Worm (Caenorhabditis elegans) whole organism, L2 larva: ENCODE results near the gene nhr-162.

Source experiments
- C34F6.9 ChIP-seq: fragments of 150-350 bp; optimal IDR thresholded peaks from 2 replicates; lab custom pipeline; 2014; ENCODE audit warnings: missing biosample characterization, missing genetic modification characterization
- F13H6.1 ChIP-seq: sonication (generic microtip); optimal IDR thresholded peaks from 2 replicates; lab custom pipeline; 2016; ENCODE audit warnings: missing genetic modification characterization, missing compliant biosample characterization
- R02D3.7 ChIP-seq: fragments of 150-350 bp; optimal IDR thresholded peaks from 2 replicates; lab custom pipeline; 2014; ENCODE audit warnings: missing biosample characterization, missing genetic modification characterization
- Y55F3AM.14 ChIP-seq: fragments of 200-800 bp; sonication (Bioruptor generic); optimal IDR thresholded peaks from 2 replicates; lab custom pipeline; 2018; ENCODE audit warnings: mild to moderate bottlenecking, missing genetic modification characterization, missing compliant biosample characterization
- ZK546.5 ChIP-seq: sonication (generic microtip); optimal IDR thresholded peaks from 2 replicates; lab custom pipeline; 2017; ENCODE audit warnings: missing biosample characterization, missing genetic modification characterization
- alr-1 ChIP-seq: fragments of 150-350 bp; optimal IDR thresholded peaks from 2 replicates; lab custom pipeline; 2014; ENCODE audit warnings: missing biosample characterization, missing genetic modification characterization
- aly-2 ChIP-seq: fragments of 150-350 bp; optimal IDR thresholded peaks from 2 replicates; lab custom pipeline; 2014; ENCODE audit warnings: missing biosample characterization, missing genetic modification characterization
- ama-1 ChIP-seq: fragments of 150-350 bp; optimal IDR thresholded peaks from 2 replicates; lab custom pipeline; 2018; ENCODE audit warnings: inconsistent platforms
- blmp-1 ChIP-seq: sonication (generic microtip); optimal IDR thresholded peaks from 2 replicates; lab custom pipeline; 2017; ENCODE audit warnings: missing genetic modification characterization, mild to moderate bottlenecking, missing compliant biosample characterization, antibody characterized with exemption, moderate library complexity; ENCODE audit not compliant: insufficient read depth
- ceh-16 ChIP-seq: fragments of 150-350 bp; optimal IDR thresholded peaks from 2 replicates; lab custom pipeline; 2014; ENCODE audit warnings: missing biosample characterization, missing genetic modification characterization
- ceh-82 ChIP-seq: fragments of 150-350 bp; optimal IDR thresholded peaks from 2 replicates; lab custom pipeline; 2014; ENCODE audit warnings: missing biosample characterization, missing genetic modification characterization
- crh-2 ChIP-seq: sonication (generic microtip); optimal IDR thresholded peaks from 2 replicates; lab custom pipeline; 2017; ENCODE audit warnings: missing biosample characterization, missing genetic modification characterization
- dmd-4 ChIP-seq: sonication (generic microtip); optimal IDR thresholded peaks from 2 replicates; lab custom pipeline; 2017; ENCODE audit warnings: missing biosample characterization, missing genetic modification characterization
- egl-27 ChIP-seq: sonication (generic microtip); optimal IDR thresholded peaks from 3 replicates; lab custom pipeline; 2017; ENCODE audit warnings: missing biosample characterization, missing genetic modification reagents, missing genetic modification characterization
- elt-1 ChIP-seq: fragments of 150-350 bp; optimal IDR thresholded peaks from 2 replicates; lab custom pipeline; 2014; ENCODE audit warnings: missing biosample characterization, missing genetic modification characterization
- elt-3 ChIP-seq: sonication (generic microtip); optimal IDR thresholded peaks from 2 replicates; lab custom pipeline; 2017; ENCODE audit warnings: missing biosample characterization, missing genetic modification characterization
- fos-1 ChIP-seq: fragments of 150-350 bp; optimal IDR thresholded peaks from 2 replicates; lab custom pipeline; 2014; ENCODE audit warnings: missing biosample characterization, missing genetic modification characterization
- gmeb-1 ChIP-seq: fragments of 150-350 bp; optimal IDR thresholded peaks from 2 replicates; lab custom pipeline; 2014; ENCODE audit warnings: missing biosample characterization, missing genetic modification characterization
- lin-11 ChIP-seq: fragments of 150-350 bp; sonication (generic microtip); optimal IDR thresholded peaks from 2 replicates; lab custom pipeline; 2014; ENCODE audit warnings: missing biosample characterization, missing genetic modification characterization, inconsistent platforms, mixed read lengths
- lin-13 ChIP-seq: fragments of 150-350 bp; optimal IDR thresholded peaks from 2 replicates; lab custom pipeline; 2014; ENCODE audit warnings: missing biosample characterization, missing genetic modification reagents, missing genetic modification characterization
- lin-39 ChIP-seq: fragments of 150-350 bp; optimal IDR thresholded peaks from 2 replicates; lab custom pipeline; 2014; ENCODE audit warnings: missing biosample characterization, missing genetic modification reagents, missing genetic modification characterization
- lsy-2 ChIP-seq, 2 experiments: fragments of 150-350 bp in 1 of 2; sonication (generic microtip) in 1 of 2; optimal IDR thresholded peaks; 2 replicates each; lab custom pipeline; 2014 to 2017; ENCODE audit warnings: missing biosample characterization in 2 of 2, missing genetic modification characterization in 2 of 2
- mab-5 ChIP-seq: fragments of 150-350 bp; optimal IDR thresholded peaks from 2 replicates; lab custom pipeline; 2014; ENCODE audit warnings: missing biosample characterization, missing genetic modification characterization
- mbf-1 ChIP-seq: sonication (generic microtip); optimal IDR thresholded peaks from 2 replicates; lab custom pipeline; 2017; ENCODE audit warnings: missing biosample characterization, missing genetic modification characterization
- mdl-1 ChIP-seq, 2 experiments: fragments of 150-350 bp in 1 of 2; sonication (generic microtip) in 1 of 2; optimal IDR thresholded peaks; 2 replicates each; lab custom pipeline; 2017; ENCODE audit warnings: missing biosample characterization in 2 of 2, missing genetic modification characterization in 2 of 2
- nhr-10 ChIP-seq: sonication (generic microtip); optimal IDR thresholded peaks from 2 replicates; lab custom pipeline; 2017; ENCODE audit warnings: missing biosample characterization, missing genetic modification characterization
- nhr-11 ChIP-seq: fragments of 150-350 bp; optimal IDR thresholded peaks from 2 replicates; lab custom pipeline; 2014; ENCODE audit warnings: missing biosample characterization, missing genetic modification characterization
- nhr-12 ChIP-seq: fragments of 150-350 bp; optimal IDR thresholded peaks from 2 replicates; lab custom pipeline; 2014; ENCODE audit warnings: missing biosample characterization, missing genetic modification characterization
- nhr-129 ChIP-seq: fragments of 150-350 bp; optimal IDR thresholded peaks from 2 replicates; lab custom pipeline; 2014; ENCODE audit warnings: missing biosample characterization, missing genetic modification characterization
- nhr-21 ChIP-seq: fragments of 150-350 bp; optimal IDR thresholded peaks from 2 replicates; lab custom pipeline; 2014; ENCODE audit warnings: missing biosample characterization, missing genetic modification characterization
- nhr-23 ChIP-seq: fragments of 150-350 bp; optimal IDR thresholded peaks from 2 replicates; lab custom pipeline; 2014; ENCODE audit warnings: missing biosample characterization, missing genetic modification reagents, missing genetic modification characterization
- nhr-237 ChIP-seq: fragments of 150-350 bp; optimal IDR thresholded peaks from 2 replicates; lab custom pipeline; 2014; ENCODE audit warnings: missing biosample characterization, missing genetic modification characterization
- nhr-25 ChIP-seq: fragments of 150-350 bp; sonication (generic microtip); optimal IDR thresholded peaks from 3 replicates; lab custom pipeline; 2014; ENCODE audit warnings: missing biosample characterization, missing genetic modification characterization
- nhr-6 ChIP-seq: fragments of 150-350 bp; optimal IDR thresholded peaks from 2 replicates; lab custom pipeline; 2014; ENCODE audit warnings: missing biosample characterization, missing genetic modification characterization
- nhr-77 ChIP-seq: fragments of 150-350 bp; optimal IDR thresholded peaks from 2 replicates; lab custom pipeline; 2014; ENCODE audit warnings: missing biosample characterization, missing genetic modification characterization
- peb-1 ChIP-seq: fragments of 150-350 bp; optimal IDR thresholded peaks from 2 replicates; lab custom pipeline; 2014; ENCODE audit warnings: missing biosample characterization, missing genetic modification characterization
- sem-4 ChIP-seq: fragments of 150-350 bp; optimal IDR thresholded peaks from 2 replicates; lab custom pipeline; 2014; ENCODE audit warnings: missing biosample characterization, missing genetic modification reagents, missing genetic modification characterization
- skn-1 ChIP-seq: sonication (generic microtip); optimal IDR thresholded peaks from 2 replicates; lab custom pipeline; 2017; ENCODE audit warnings: missing biosample characterization, missing genetic modification characterization
- sma-3 ChIP-seq: sonication (generic microtip); optimal IDR thresholded peaks from 2 replicates; lab custom pipeline; 2016; ENCODE audit warnings: missing genetic modification reagents, missing genetic modification characterization, missing compliant biosample characterization
- sma-9 ChIP-seq, 2 experiments: fragments of 150-350 bp in 1 of 2; sonication (generic microtip) in 1 of 2; optimal IDR thresholded peaks; 2 replicates each; lab custom pipeline; 2014 to 2016; ENCODE audit warnings: missing genetic modification characterization in 2 of 2, mild to moderate bottlenecking in 1 of 2, missing biosample characterization in 1 of 2, missing compliant biosample characterization in 1 of 2, missing genetic modification reagents in 1 of 2, moderate library complexity in 1 of 2
- snpc-4 ChIP-seq: fragments of 150-350 bp; optimal IDR thresholded peaks from 2 replicates; lab custom pipeline; 2014; ENCODE audit warnings: missing biosample characterization, missing genetic modification characterization
- unc-39 ChIP-seq: fragments of 150-350 bp; optimal IDR thresholded peaks from 2 replicates; lab custom pipeline; 2014; ENCODE audit warnings: missing biosample characterization, missing genetic modification characterization
- unc-55 ChIP-seq: fragments of 150-350 bp; sonication (generic microtip); optimal IDR thresholded peaks from 3 replicates; lab custom pipeline; 2014; ENCODE audit warnings: missing biosample characterization, missing genetic modification reagents, missing genetic modification characterization
- unc-62 ChIP-seq: fragments of 150-350 bp; optimal IDR thresholded peaks from 2 replicates; lab custom pipeline; 2014; ENCODE audit warnings: missing biosample characterization, missing genetic modification reagents, missing genetic modification characterization
- zag-1 ChIP-seq: fragments of 150-350 bp; optimal IDR thresholded peaks from 2 replicates; lab custom pipeline; 2014; ENCODE audit warnings: missing biosample characterization, missing genetic modification characterization
- ztf-1 ChIP-seq: fragments of 200-800 bp; sonication (Bioruptor generic); conservative IDR thresholded peaks from 2 replicates; pipeline ENCODE4 v1.3.6; 2022; ENCODE audit warnings: missing genetic modification characterization, missing compliant biosample characterization
- ztf-11 ChIP-seq: sonication (generic microtip); optimal IDR thresholded peaks from 2 replicates; lab custom pipeline; 2017; ENCODE audit warnings: missing biosample characterization, missing genetic modification characterization
- ztf-4 ChIP-seq: fragments of 150-350 bp; optimal IDR thresholded peaks from 2 replicates; lab custom pipeline; 2014; ENCODE audit warnings: missing biosample characterization, missing genetic modification characterization

The nhr-162 gene

ce11 chrV:6998303-6998884 lies 6.7 kb upstream of the nhr-162 start, which contains the start of gene nhr-42 (continued):
- no peak for TF ChIP-seq lsy-2 (tag; optimal IDR thresholded peaks at IDR 0.05; lab: Kevin White, UChicago)
- TF ChIP-seq unc-55 (GFP tag; lab: Kevin White, UChicago) = no peak
- peak; percentile 2 to 20 for TF ChIP-seq mdl-1 (tag; optimal IDR thresholded peaks at IDR 0.05; lab: Kevin White, UChicago)

- TF ChIP-seq fos-1 (tag; lab: Kevin White, UChicago) (peak; percentile 13), elt-3 (no peak), R02D3.7 (tag; lab: Kevin White, UChicago) (no peak), sma-9 (GFP tag; optimal IDR thresholded peaks at IDR 0.05; lab: Kevin White, UChicago) (peak; percentile 27), sma-9 (tag; optimal IDR thresholded peaks at IDR 0.05; lab: Kevin White, UChicago) (no peak), mab-5 (tag; lab: Kevin White, UChicago) (no peak), ztf-4 (tag; lab: Kevin White, UChicago) (no peak)
- TF ChIP-seq, all 48 proteins: peak for 2
Observed at ce11 chrV:6997041-6997552, 5.4 kb upstream of the nhr-162 start, which contains the start of gene nhr-107. TSS of gene nhr-107 (minus strand) at chrV:6997091.

ce11 chrV:6993999-6994398 lies 2.3 kb upstream of the nhr-162 start:
- TF ChIP-seq ztf-11 (tag; lab: Kevin White, UChicago) (no peak), unc-39 (tag; lab: Kevin White, UChicago) (no peak), ZK546.5 (tag; lab: Kevin White, UChicago) (no peak), mdl-1 (tag; optimal IDR thresholded peaks at IDR 0.05; lab: Kevin White, UChicago) (no peak), unc-62 (no peak), C34F6.9 (tag; lab: Kevin White, UChicago) (no peak), nhr-12 (tag; lab: Kevin White, UChicago) (no peak), ztf-4 (tag; lab: Kevin White, UChicago) (no peak), nhr-11 (tag; lab: Kevin White, UChicago) (no peak), sem-4 (tag; lab: Kevin White, UChicago) (peak; percentile 17), zag-1 (tag; lab: Kevin White, UChicago) (no peak), nhr-129 (tag; lab: Kevin White, UChicago) (peak; percentile 76), Y55F3AM.14 (no peak), nhr-21 (tag; lab: Kevin White, UChicago) (peak; percentile 84), nhr-23 (no peak), sma-3 (GFP tag; lab: Kevin White, UChicago) (peak; percentile 65), aly-2 (tag; lab: Kevin White, UChicago) (no peak), ztf-1 (GFP tag; lab: Robert Waterston, UW) (no peak), fos-1 (tag; lab: Kevin White, UChicago) (peak; percentile 60), snpc-4 (tag; lab: Kevin White, UChicago) (no peak), lin-39 (tag; lab: Kevin White, UChicago) (no peak), nhr-6 (tag; lab: Kevin White, UChicago) (peak; percentile 37), ceh-82 (tag; lab: Kevin White, UChicago) (no peak), nhr-77 (tag; lab: Kevin White, UChicago) (no peak), nhr-10 (tag; lab: Kevin White, UChicago) (no peak), ama-1 (no peak), unc-55 (GFP tag; lab: Kevin White, UChicago) (no peak), blmp-1 (tag; lab: Kevin White, UChicago) (peak; percentile 93), lsy-2 (tag; optimal IDR thresholded peaks at IDR 0.05; lab: Kevin White, UChicago) (peak in 1 of 2 experiments; percentile 36), lin-11 (tag; lab: Kevin White, UChicago) (no peak), ceh-16 (no peak), egl-27 (tag; lab: Kevin White, UChicago) (peak; percentile 42), mab-5 (tag; lab: Kevin White, UChicago) (no peak), mbf-1 (tag; lab: Kevin White, UChicago) (no peak), crh-2 (tag; lab: Kevin White, UChicago) (peak; percentile 86), R02D3.7 (tag; lab: Kevin White, UChicago) (no peak), gmeb-1 (tag; lab: Kevin White, UChicago) (peak; percentile 12), peb-1 (tag; lab: Kevin White, UChicago) (no peak), skn-1 (tag; lab: Kevin White, UChicago) (peak; percentile 47), nhr-237 (tag; lab: Kevin White, UChicago) (no peak), sma-9 (GFP tag; optimal IDR thresholded peaks at IDR 0.05; lab: Kevin White, UChicago) (peak; percentile 96), sma-9 (tag; optimal IDR thresholded peaks at IDR 0.05; lab: Kevin White, UChicago) (no peak), lin-13 (GFP tag; lab: Kevin White, UChicago) (no peak), alr-1 (no peak), F13H6.1 (tag; lab: Kevin White, UChicago) (peak; percentile 63), elt-3 (no peak), dmd-4 (tag; lab: Kevin White, UChicago) (no peak), nhr-25 (tag; lab: Kevin White, UChicago) (peak; percentile 46), elt-1 (tag; lab: Kevin White, UChicago) (no peak)
